Worm (Caenorhabditis elegans) whole organism, L1 larva: ENCODE results near the gene bath-21.
"Not testable (repeated sequence)": the region's sequence is repeated elsewhere in the genome, so short reads cannot be mapped to it uniquely, and the experiment has no call there.

Source experiments
- aha-1 ChIP-seq: fragments of 150-350 bp; optimal IDR thresholded peaks from 2 replicates; lab custom pipeline; 2014; ENCODE audit warnings: missing biosample characterization, missing genetic modification characterization
- aly-2 ChIP-seq: fragments of 150-350 bp; optimal IDR thresholded peaks from 2 replicates; lab custom pipeline; 2014; ENCODE audit warnings: missing biosample characterization, missing genetic modification characterization
- ceh-82 ChIP-seq, 3 experiments: fragments of 150-350 bp in 1 of 3; sonication (generic microtip) in 2 of 3; optimal IDR thresholded peaks; 2 replicates each; lab custom pipeline; 2014 to 2017; ENCODE audit warnings: missing biosample characterization in 3 of 3, missing genetic modification characterization in 3 of 3
- ceh-90 ChIP-seq: sonication (generic microtip); optimal IDR thresholded peaks from 2 replicates; lab custom pipeline; 2016; ENCODE audit warnings: missing genetic modification characterization, missing compliant biosample characterization
- ces-1 ChIP-seq: fragments of 150-350 bp; optimal IDR thresholded peaks from 2 replicates; lab custom pipeline; 2014; ENCODE audit warnings: missing biosample characterization, missing genetic modification reagents, missing genetic modification characterization
- efl-3 ChIP-seq: fragments of 200-800 bp; sonication (Bioruptor generic); optimal IDR thresholded peaks from 2 replicates; lab custom pipeline; 2018; ENCODE audit warnings: mild to moderate bottlenecking, missing genetic modification characterization, missing compliant biosample characterization
- egl-27 ChIP-seq, 2 experiments: fragments of 150-350 bp in 1 of 2; sonication (generic microtip); optimal IDR thresholded peaks; 3 replicates each; lab custom pipeline; 2017 to 2018; ENCODE audit warnings: missing biosample characterization in 2 of 2, missing genetic modification characterization in 2 of 2, missing genetic modification reagents in 2 of 2
- elt-2 ChIP-seq: sonication (generic microtip); optimal IDR thresholded peaks from 2 replicates; lab custom pipeline; 2016; ENCODE audit warnings: missing genetic modification characterization, mild to moderate bottlenecking, inconsistent platforms, missing compliant biosample characterization, missing genetic modification reagents
- ets-5 ChIP-seq: fragments of 200-800 bp; sonication (Bioruptor generic); IDR thresholded peaks from 2 replicates; pipeline ENCODE4 v1.3.6; 2022; ENCODE audit warnings: missing genetic modification characterization, missing compliant biosample characterization
- fkh-10 ChIP-seq: sonication (generic microtip); optimal IDR thresholded peaks from 2 replicates; lab custom pipeline; 2017; ENCODE audit warnings: missing biosample characterization, missing genetic modification reagents, missing genetic modification characterization
- hlh-17 ChIP-seq: fragments of 200-800 bp; sonication (Bioruptor generic); optimal IDR thresholded peaks from 2 replicates; lab custom pipeline; 2018; ENCODE audit warnings: missing genetic modification characterization, mild to moderate bottlenecking, missing compliant biosample characterization, moderate library complexity, borderline replicate concordance
- hlh-4 ChIP-seq: sonication (generic microtip); optimal IDR thresholded peaks from 2 replicates; lab custom pipeline; 2016; ENCODE audit warnings: mild to moderate bottlenecking, missing genetic modification characterization, missing compliant biosample characterization
- hpl-2 ChIP-seq: fragments of 150-350 bp; optimal IDR thresholded peaks from 2 replicates; lab custom pipeline; 2014; ENCODE audit warnings: missing biosample characterization, missing genetic modification reagents, missing genetic modification characterization
- irx-1 ChIP-seq: sonication (generic microtip); optimal IDR thresholded peaks from 2 replicates; lab custom pipeline; 2016; ENCODE audit warnings: missing genetic modification characterization, missing compliant biosample characterization
- isw-1 ChIP-seq: fragments of 200-800 bp; sonication (Bioruptor generic); IDR thresholded peaks from 2 replicates; pipeline ENCODE4 v1.3.6; 2022; ENCODE audit warnings: missing genetic modification characterization, missing compliant biosample characterization
- jun-1 ChIP-seq: fragments of 150-350 bp; optimal IDR thresholded peaks from 2 replicates; lab custom pipeline; 2014; ENCODE audit warnings: missing biosample characterization, missing genetic modification reagents, missing genetic modification characterization
- lin-14 ChIP-seq: fragments of 200-800 bp; sonication (Bioruptor generic); optimal IDR thresholded peaks from 2 replicates; lab custom pipeline; 2018; ENCODE audit warnings: mild to moderate bottlenecking, missing genetic modification characterization, moderate library complexity, missing compliant biosample characterization
- lin-35 ChIP-seq, 2 experiments: fragments of 150-350 bp; optimal IDR thresholded peaks; 2 replicates each; lab custom pipeline; 2014; ENCODE audit warnings: missing biosample characterization in 2 of 2, missing genetic modification characterization in 2 of 2, missing genetic modification reagents in 2 of 2
- mdl-1 ChIP-seq, 2 experiments: fragments of 150-350 bp; optimal IDR thresholded peaks; 2 replicates each; lab custom pipeline; 2014 to 2017; ENCODE audit warnings: missing biosample characterization in 2 of 2, missing genetic modification characterization in 2 of 2, inconsistent platforms in 1 of 2
- nhr-11 ChIP-seq: fragments of 150-350 bp; optimal IDR thresholded peaks from 2 replicates; lab custom pipeline; 2014; ENCODE audit warnings: missing biosample characterization, missing genetic modification characterization
- nhr-12 ChIP-seq: sonication (generic microtip); optimal IDR thresholded peaks from 2 replicates; lab custom pipeline; 2017; ENCODE audit warnings: missing biosample characterization, missing genetic modification characterization
- nhr-19 ChIP-seq: fragments of 200-800 bp; sonication (Bioruptor generic); conservative IDR thresholded peaks from 2 replicates; pipeline ENCODE4 v1.3.6; 2022; ENCODE audit warnings: missing genetic modification characterization, missing compliant biosample characterization
- nhr-237 ChIP-seq: fragments of 150-350 bp; optimal IDR thresholded peaks from 2 replicates; lab custom pipeline; 2014; ENCODE audit warnings: missing biosample characterization, missing genetic modification characterization
- nhr-28 ChIP-seq: fragments of 150-350 bp; optimal IDR thresholded peaks from 2 replicates; lab custom pipeline; 2014; ENCODE audit warnings: missing biosample characterization, missing genetic modification characterization
- nhr-77 ChIP-seq: fragments of 150-350 bp; optimal IDR thresholded peaks from 2 replicates; lab custom pipeline; 2014; ENCODE audit warnings: missing biosample characterization, missing genetic modification characterization
- nhr-84 ChIP-seq: sonication (generic microtip); optimal IDR thresholded peaks from 2 replicates; lab custom pipeline; 2017; ENCODE audit warnings: missing biosample characterization, missing genetic modification characterization
- nhr-85 ChIP-seq: sonication (generic microtip); peaks from one replicate; lab custom pipeline; 2016; ENCODE audit warnings: missing genetic modification characterization, inconsistent platforms, missing compliant biosample characterization
- nhr-90 ChIP-seq: sonication (generic microtip); optimal IDR thresholded peaks from 2 replicates; lab custom pipeline; 2016; ENCODE audit warnings: mild to moderate bottlenecking, missing genetic modification characterization, missing compliant biosample characterization; ENCODE audit not compliant: poor library complexity
- pqm-1 ChIP-seq: sonication (generic microtip); optimal IDR thresholded peaks from 3 replicates; lab custom pipeline; 2017; ENCODE audit warnings: missing biosample characterization, missing genetic modification characterization
- skn-1 ChIP-seq: fragments of 150-350 bp; optimal IDR thresholded peaks from 2 replicates; lab custom pipeline; 2014; ENCODE audit warnings: missing biosample characterization, missing genetic modification characterization
- snpc-4 ChIP-seq: fragments of 150-350 bp; optimal IDR thresholded peaks from 2 replicates; lab custom pipeline; 2014; ENCODE audit warnings: missing biosample characterization, missing genetic modification characterization
- sox-4 ChIP-seq: sonication (generic microtip); optimal IDR thresholded peaks from 2 replicates; lab custom pipeline; 2016; ENCODE audit warnings: missing genetic modification characterization, missing compliant biosample characterization
- sup-37 ChIP-seq: fragments of 200-800 bp; sonication (Bioruptor generic); optimal IDR thresholded peaks from 2 replicates; lab custom pipeline; 2018; ENCODE audit warnings: mild to moderate bottlenecking, missing genetic modification characterization, missing compliant biosample characterization
- tbx-2 ChIP-seq: sonication (generic microtip); optimal IDR thresholded peaks from 2 replicates; lab custom pipeline; 2016; ENCODE audit warnings: missing genetic modification characterization, missing compliant biosample characterization
- unc-30 ChIP-seq: sonication (generic microtip); optimal IDR thresholded peaks from 2 replicates; lab custom pipeline; 2017; ENCODE audit warnings: missing biosample characterization, missing genetic modification characterization
- unc-62 ChIP-seq: fragments of 150-350 bp; optimal IDR thresholded peaks from 2 replicates; lab custom pipeline; 2014; ENCODE audit warnings: missing biosample characterization, missing genetic modification reagents, missing genetic modification characterization
- zag-1 ChIP-seq: fragments of 150-350 bp; optimal IDR thresholded peaks from 2 replicates; lab custom pipeline; 2014; ENCODE audit warnings: missing biosample characterization, missing genetic modification characterization

The bath-21 gene

DNA sequence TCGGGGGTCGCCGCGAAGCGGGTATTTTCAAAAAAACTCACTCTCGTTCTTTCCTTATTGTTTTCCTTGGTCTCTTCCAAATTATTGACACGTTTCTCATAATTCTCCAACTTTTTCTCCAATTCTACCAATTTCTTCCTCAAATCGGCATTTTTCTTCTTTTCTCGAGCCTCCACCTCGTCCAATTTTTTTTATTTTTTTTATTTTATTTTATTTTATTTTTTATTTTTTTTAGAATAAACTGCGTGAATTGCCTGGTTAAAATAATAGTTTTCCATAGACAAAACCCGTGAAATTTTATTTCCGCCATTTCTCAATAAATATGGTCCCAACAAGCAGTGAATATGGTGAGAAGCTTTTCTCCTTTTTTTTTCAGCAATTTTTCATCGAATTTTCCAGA, 13.7 kb downstream of the bath-21 start, which contains the start of gene F59H6.15:
F59H6.15 (plus strand) TSS at position 301 of the 400 bp plus-strand sequence.
- TF ChIP-seq mdl-1 (tag; optimal IDR thresholded peaks at IDR 0.05; lab: Kevin White, UChicago) (no peak), nhr-90 (no peak), aha-1 (tag; lab: Kevin White, UChicago) (no peak), nhr-77 (tag; lab: Kevin White, UChicago) (no peak), ceh-90 (tag; lab: Kevin White, UChicago) (no peak), nhr-84 (no peak), hpl-2 (GFP tag; lab: Kevin White, UChicago) (no peak), hlh-4 (no peak)
- TF ChIP-seq, all 84 proteins: peak for 0

ce11 chrII:2011179-2011578, 15.2 kb downstream of the bath-21 start:
- TF ChIP-seq unc-62 (no peak), skn-1 (tag; lab: Kevin White, UChicago) (no peak), isw-1 (GFP tag; lab: Robert Waterston, UW) (no peak), nhr-28 (no peak), ceh-82 (tag; optimal IDR thresholded peaks at IDR 0.05; lab: Kevin White, UChicago) (no peak), nhr-11 (tag; lab: Kevin White, UChicago) (no peak)

DNA sequence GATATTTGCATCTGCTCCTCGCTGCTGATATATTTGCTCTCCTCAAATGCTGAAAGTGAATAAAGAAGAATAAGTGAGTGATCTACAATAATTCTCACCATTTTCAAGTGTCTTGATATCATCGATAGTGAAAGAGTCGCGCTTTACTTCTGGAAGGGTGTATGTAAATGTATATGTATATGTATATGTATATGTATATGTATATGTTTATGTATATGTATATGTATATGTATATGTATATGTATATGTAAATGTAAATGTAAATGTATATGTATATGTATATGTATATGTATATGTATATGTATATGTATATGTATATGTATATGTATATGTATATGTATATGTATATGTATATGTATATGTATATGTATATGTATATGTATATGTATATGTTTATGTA, 25.7 kb downstream of the bath-21 start, which contains the start of gene ceh-84:
ceh-84 (minus strand) TSS at position 101 of the 400 bp plus-strand sequence.
- TF ChIP-seq hlh-17 (GFP tag; lab: Kevin White, UChicago); sox-4; sup-37: not testable (repeated sequence)

- TF ChIP-seq aly-2 (tag; lab: Kevin White, UChicago); unc-62; ceh-82 (tag; optimal IDR thresholded peaks at IDR 0.05; lab: Kevin White, UChicago): not testable (repeated sequence)
- TF ChIP-seq, all 84 proteins: peak for 0; not testable (repeated sequence) for 84
Measured at ce11 chrII:1998561-1998960, 27.9 kb downstream of the bath-21 start, which contains the start of gene math-19. Gene math-19, plus strand, starts transcription at chrII:1998861.

ce11 chrII:1996237-1996636, 30.2 kb downstream of the bath-21 start, which contains the start of gene math-20:
Gene math-20, plus strand, starts transcription at chrII:1996537.
- TF ChIP-seq lin-14 (GFP tag; lab: Kevin White, UChicago) (no peak), zag-1 (tag; lab: Kevin White, UChicago) (no peak), egl-27 (tag; optimal IDR thresholded peaks at IDR 0.05; lab: Kevin White, UChicago) (no peak), nhr-85 (tag; lab: Kevin White, UChicago) (no peak), nhr-28 (no peak)

ce11 chrII:1995744-1996143, 30.7 kb downstream of the bath-21 start:
- TF ChIP-seq elt-2 (tag; lab: Kevin White, UChicago) (peak; percentile 84), lin-35 (GFP tag; optimal IDR thresholded peaks at IDR 0.05; lab: Kevin White, UChicago) (peak in 1 of 2 experiments; percentile 14), pqm-1 (tag; lab: Kevin White, UChicago) (peak; percentile 27), ets-5 (GFP tag; lab: Robert Waterston, UW) (no peak)

- TF ChIP-seq ceh-82 (tag; optimal IDR thresholded peaks at IDR 0.05; lab: Kevin White, UChicago) (no peak), snpc-4 (tag; lab: Kevin White, UChicago) (no peak), nhr-237 (tag; lab: Kevin White, UChicago) (no peak), ces-1 (GFP tag; lab: Kevin White, UChicago) (no peak), unc-62 (no peak), efl-3 (GFP tag; lab: Kevin White, UChicago) (no peak), ets-5 (GFP tag; lab: Robert Waterston, UW) (no peak), aha-1 (tag; lab: Kevin White, UChicago) (no peak), sup-37 (no peak), nhr-19 (no peak), nhr-12 (no peak), hlh-17 (GFP tag; lab: Kevin White, UChicago) (no peak), unc-30 (tag; lab: Kevin White, UChicago) (no peak), irx-1 (tag; lab: Kevin White, UChicago) (no peak), fkh-10 (GFP tag; lab: Kevin White, UChicago) (no peak), jun-1 (tag; lab: Kevin White, UChicago) (no peak), tbx-2 (tag; lab: Kevin White, UChicago) (no peak), nhr-11 (tag; lab: Kevin White, UChicago) (no peak), mdl-1 (tag; optimal IDR thresholded peaks at IDR 0.05; lab: Kevin White, UChicago) (no peak)
Measured at ce11 chrII:1993738-1994137, 32.7 kb downstream of the bath-21 start, which contains the start of gene math-21. Gene math-21, plus strand, starts transcription at chrII:1994038.
